Fruit fly (Drosophila melanogaster) whole organism, prepupa: Measurements from ENCODE around the gene Bsg.

Experiments
- CG11294 ChIP-seq: fragments of 200-800 bp; sonication (Bioruptor generic); IDR thresholded peaks from 2 replicates; pipeline ENCODE4 v1.3.6; 2022; ENCODE audit warnings: missing biosample characterization, missing genetic modification characterization
- CG1621 ChIP-seq: fragments of 200-800 bp; sonication (Bioruptor generic); optimal IDR thresholded peaks from 3 replicates; lab custom pipeline; 2018; ENCODE audit warnings: missing biosample characterization, mild to moderate bottlenecking, missing genetic modification characterization
- CG8319 ChIP-seq: fragments of 200-800 bp; sonication (Bioruptor generic); optimal IDR thresholded peaks from 3 replicates; lab custom pipeline; 2016; ENCODE audit warnings: missing biosample characterization, missing genetic modification characterization
- Eip93F ChIP-seq: fragments of 200-800 bp; sonication (Bioruptor generic); optimal IDR thresholded peaks from 2 replicates; lab custom pipeline; 2016; ENCODE audit warnings: missing biosample characterization, mild to moderate bottlenecking, missing genetic modification characterization
- Smox ChIP-seq: fragments of 200-800 bp; sonication (Bioruptor generic); optimal IDR thresholded peaks from 3 replicates; lab custom pipeline; 2016; ENCODE audit warnings: missing biosample characterization, missing genetic modification characterization
- Sox102F ChIP-seq: fragments of 200-800 bp; sonication (Bioruptor generic); optimal IDR thresholded peaks from 2 replicates; lab custom pipeline; 2016; ENCODE audit warnings: missing biosample characterization, mild to moderate bottlenecking, missing genetic modification characterization
- eg ChIP-seq: fragments of 200-800 bp; sonication (Bioruptor generic); IDR thresholded peaks from 3 replicates; pipeline ENCODE4 v1.3.6; 2022; ENCODE audit warnings: missing biosample characterization, missing genetic modification characterization
- fd59A ChIP-seq: fragments of 200-800 bp; sonication (Bioruptor generic); optimal IDR thresholded peaks from 2 replicates; lab custom pipeline; 2017; ENCODE audit warnings: missing biosample characterization, mild to moderate bottlenecking, missing genetic modification characterization, missing genetic modification reagents

- peak; percentile 15 for TF ChIP-seq Sox102F (GFP tag; lab: Kevin White, UChicago)
- TF ChIP-seq CG11294 (GFP tag; lab: Robert Waterston, UW): no peak
- TF ChIP-seq eg: no peak; the same call in 2 of the 3 replicates
- no peak for TF ChIP-seq CG1621 (tag; lab: Kevin White, UChicago)
- TF ChIP-seq Smox (GFP tag; lab: Kevin White, UChicago): no peak
- TF ChIP-seq Eip93F (GFP tag; lab: Kevin White, UChicago): no peak
- TF ChIP-seq fd59A: no peak
- TF ChIP-seq CG8319 (GFP tag; lab: Kevin White, UChicago): no peak
Measured at dm6 chr2L:8099615-8100375, 16.6 kb downstream of the Bsg start.
